Worm (Caenorhabditis elegans) whole organism, L2 larva: ENCODE data around the gene R08C7.12.

Source experiments
- C34F6.9 ChIP-seq: fragments of 150-350 bp; optimal IDR thresholded peaks from 2 replicates; lab custom pipeline; 2014; ENCODE audit warnings: missing biosample characterization, missing genetic modification characterization
- F13H6.1 ChIP-seq: sonication (generic microtip); optimal IDR thresholded peaks from 2 replicates; lab custom pipeline; 2016; ENCODE audit warnings: missing genetic modification characterization, missing compliant biosample characterization
- R02D3.7 ChIP-seq: fragments of 150-350 bp; optimal IDR thresholded peaks from 2 replicates; lab custom pipeline; 2014; ENCODE audit warnings: missing biosample characterization, missing genetic modification characterization
- ZK546.5 ChIP-seq: sonication (generic microtip); optimal IDR thresholded peaks from 2 replicates; lab custom pipeline; 2017; ENCODE audit warnings: missing biosample characterization, missing genetic modification characterization
- ama-1 ChIP-seq: fragments of 150-350 bp; optimal IDR thresholded peaks from 2 replicates; lab custom pipeline; 2018; ENCODE audit warnings: inconsistent platforms
- blmp-1 ChIP-seq: sonication (generic microtip); optimal IDR thresholded peaks from 2 replicates; lab custom pipeline; 2017; ENCODE audit warnings: missing genetic modification characterization, mild to moderate bottlenecking, missing compliant biosample characterization, antibody characterized with exemption, moderate library complexity; ENCODE audit not compliant: insufficient read depth
- ceh-16 ChIP-seq: fragments of 150-350 bp; optimal IDR thresholded peaks from 2 replicates; lab custom pipeline; 2014; ENCODE audit warnings: missing biosample characterization, missing genetic modification characterization
- ceh-82 ChIP-seq: fragments of 150-350 bp; optimal IDR thresholded peaks from 2 replicates; lab custom pipeline; 2014; ENCODE audit warnings: missing biosample characterization, missing genetic modification characterization
- dmd-4 ChIP-seq: sonication (generic microtip); optimal IDR thresholded peaks from 2 replicates; lab custom pipeline; 2017; ENCODE audit warnings: missing biosample characterization, missing genetic modification characterization
- egl-27 ChIP-seq: sonication (generic microtip); optimal IDR thresholded peaks from 3 replicates; lab custom pipeline; 2017; ENCODE audit warnings: missing biosample characterization, missing genetic modification reagents, missing genetic modification characterization
- elt-1 ChIP-seq: fragments of 150-350 bp; optimal IDR thresholded peaks from 2 replicates; lab custom pipeline; 2014; ENCODE audit warnings: missing biosample characterization, missing genetic modification characterization
- elt-3 ChIP-seq: sonication (generic microtip); optimal IDR thresholded peaks from 2 replicates; lab custom pipeline; 2017; ENCODE audit warnings: missing biosample characterization, missing genetic modification characterization
- fos-1 ChIP-seq: fragments of 150-350 bp; optimal IDR thresholded peaks from 2 replicates; lab custom pipeline; 2014; ENCODE audit warnings: missing biosample characterization, missing genetic modification characterization
- gmeb-1 ChIP-seq: fragments of 150-350 bp; optimal IDR thresholded peaks from 2 replicates; lab custom pipeline; 2014; ENCODE audit warnings: missing biosample characterization, missing genetic modification characterization
- lin-11 ChIP-seq: fragments of 150-350 bp; sonication (generic microtip); optimal IDR thresholded peaks from 2 replicates; lab custom pipeline; 2014; ENCODE audit warnings: missing biosample characterization, missing genetic modification characterization, inconsistent platforms, mixed read lengths
- lin-13 ChIP-seq: fragments of 150-350 bp; optimal IDR thresholded peaks from 2 replicates; lab custom pipeline; 2014; ENCODE audit warnings: missing biosample characterization, missing genetic modification reagents, missing genetic modification characterization
- lin-39 ChIP-seq: fragments of 150-350 bp; optimal IDR thresholded peaks from 2 replicates; lab custom pipeline; 2014; ENCODE audit warnings: missing biosample characterization, missing genetic modification reagents, missing genetic modification characterization
- lsy-2 ChIP-seq, 2 experiments: fragments of 150-350 bp in 1 of 2; sonication (generic microtip) in 1 of 2; optimal IDR thresholded peaks; 2 replicates each; lab custom pipeline; 2014 to 2017; ENCODE audit warnings: missing biosample characterization in 2 of 2, missing genetic modification characterization in 2 of 2
- mab-5 ChIP-seq: fragments of 150-350 bp; optimal IDR thresholded peaks from 2 replicates; lab custom pipeline; 2014; ENCODE audit warnings: missing biosample characterization, missing genetic modification characterization
- mbf-1 ChIP-seq: sonication (generic microtip); optimal IDR thresholded peaks from 2 replicates; lab custom pipeline; 2017; ENCODE audit warnings: missing biosample characterization, missing genetic modification characterization
- mdl-1 ChIP-seq, 2 experiments: fragments of 150-350 bp in 1 of 2; sonication (generic microtip) in 1 of 2; optimal IDR thresholded peaks; 2 replicates each; lab custom pipeline; 2017; ENCODE audit warnings: missing biosample characterization in 2 of 2, missing genetic modification characterization in 2 of 2
- nhr-10 ChIP-seq: sonication (generic microtip); optimal IDR thresholded peaks from 2 replicates; lab custom pipeline; 2017; ENCODE audit warnings: missing biosample characterization, missing genetic modification characterization
- nhr-11 ChIP-seq: fragments of 150-350 bp; optimal IDR thresholded peaks from 2 replicates; lab custom pipeline; 2014; ENCODE audit warnings: missing biosample characterization, missing genetic modification characterization
- nhr-12 ChIP-seq: fragments of 150-350 bp; optimal IDR thresholded peaks from 2 replicates; lab custom pipeline; 2014; ENCODE audit warnings: missing biosample characterization, missing genetic modification characterization
- nhr-129 ChIP-seq: fragments of 150-350 bp; optimal IDR thresholded peaks from 2 replicates; lab custom pipeline; 2014; ENCODE audit warnings: missing biosample characterization, missing genetic modification characterization
- nhr-21 ChIP-seq: fragments of 150-350 bp; optimal IDR thresholded peaks from 2 replicates; lab custom pipeline; 2014; ENCODE audit warnings: missing biosample characterization, missing genetic modification characterization
- nhr-23 ChIP-seq: fragments of 150-350 bp; optimal IDR thresholded peaks from 2 replicates; lab custom pipeline; 2014; ENCODE audit warnings: missing biosample characterization, missing genetic modification reagents, missing genetic modification characterization
- nhr-25 ChIP-seq: fragments of 150-350 bp; sonication (generic microtip); optimal IDR thresholded peaks from 3 replicates; lab custom pipeline; 2014; ENCODE audit warnings: missing biosample characterization, missing genetic modification characterization
- nhr-6 ChIP-seq: fragments of 150-350 bp; optimal IDR thresholded peaks from 2 replicates; lab custom pipeline; 2014; ENCODE audit warnings: missing biosample characterization, missing genetic modification characterization
- nhr-77 ChIP-seq: fragments of 150-350 bp; optimal IDR thresholded peaks from 2 replicates; lab custom pipeline; 2014; ENCODE audit warnings: missing biosample characterization, missing genetic modification characterization
- sem-4 ChIP-seq: fragments of 150-350 bp; optimal IDR thresholded peaks from 2 replicates; lab custom pipeline; 2014; ENCODE audit warnings: missing biosample characterization, missing genetic modification reagents, missing genetic modification characterization
- skn-1 ChIP-seq: sonication (generic microtip); optimal IDR thresholded peaks from 2 replicates; lab custom pipeline; 2017; ENCODE audit warnings: missing biosample characterization, missing genetic modification characterization
- sma-3 ChIP-seq: sonication (generic microtip); optimal IDR thresholded peaks from 2 replicates; lab custom pipeline; 2016; ENCODE audit warnings: missing genetic modification reagents, missing genetic modification characterization, missing compliant biosample characterization
- unc-39 ChIP-seq: fragments of 150-350 bp; optimal IDR thresholded peaks from 2 replicates; lab custom pipeline; 2014; ENCODE audit warnings: missing biosample characterization, missing genetic modification characterization
- unc-55 ChIP-seq: fragments of 150-350 bp; sonication (generic microtip); optimal IDR thresholded peaks from 3 replicates; lab custom pipeline; 2014; ENCODE audit warnings: missing biosample characterization, missing genetic modification reagents, missing genetic modification characterization
- ztf-1 ChIP-seq: fragments of 200-800 bp; sonication (Bioruptor generic); conservative IDR thresholded peaks from 2 replicates; pipeline ENCODE4 v1.3.6; 2022; ENCODE audit warnings: missing genetic modification characterization, missing compliant biosample characterization
- ztf-11 ChIP-seq: sonication (generic microtip); optimal IDR thresholded peaks from 2 replicates; lab custom pipeline; 2017; ENCODE audit warnings: missing biosample characterization, missing genetic modification characterization
- ztf-4 ChIP-seq: fragments of 150-350 bp; optimal IDR thresholded peaks from 2 replicates; lab custom pipeline; 2014; ENCODE audit warnings: missing biosample characterization, missing genetic modification characterization

R08C7.12 gene

ce11 chrIV:4422029-4422428, 27.5 kb upstream of the R08C7.12 start, which contains the start of gene clec-175:
Gene clec-175 (plus strand): TSS chrIV:4422329.
- TF ChIP-seq nhr-23 (tag; lab: Kevin White, UChicago) (no peak), mbf-1 (tag; lab: Kevin White, UChicago) (no peak), nhr-21 (no peak), sem-4 (tag; lab: Kevin White, UChicago) (no peak), nhr-6 (no peak), nhr-11 (tag; lab: Kevin White, UChicago) (no peak), ceh-82 (no peak), elt-1 (no peak), fos-1 (tag; lab: Kevin White, UChicago) (no peak), ztf-1 (GFP tag; lab: Robert Waterston, UW) (no peak), lsy-2 (tag; optimal IDR thresholded peaks at IDR 0.05; lab: Kevin White, UChicago) (no peak)
- TF ChIP-seq, all 48 proteins: peak for 0

- TF ChIP-seq sem-4 (tag; lab: Kevin White, UChicago) (no peak), C34F6.9 (tag; lab: Kevin White, UChicago) (no peak), nhr-25 (tag; lab: Kevin White, UChicago) (no peak), mdl-1 (tag; optimal IDR thresholded peaks at IDR 0.05; lab: Kevin White, UChicago) (no peak), unc-39 (tag; lab: Kevin White, UChicago) (no peak), egl-27 (tag; lab: Kevin White, UChicago) (no peak), R02D3.7 (tag; lab: Kevin White, UChicago) (no peak), nhr-129 (tag; lab: Kevin White, UChicago) (no peak), ama-1 (lab: Kevin White, UChicago) (no peak), ztf-11 (tag; lab: Kevin White, UChicago) (no peak), dmd-4 (tag; lab: Kevin White, UChicago) (no peak)
- TF ChIP-seq, all 48 proteins: peak for 0
These were observed 26.5 kb upstream of the R08C7.12 start for ce11 chrIV:4423026-4423425.

ce11 chrIV:4423885-4424284, 25.7 kb upstream of the R08C7.12 start:
- TF ChIP-seq elt-1 (no peak), blmp-1 (tag; lab: Kevin White, UChicago) (no peak), ZK546.5 (tag; lab: Kevin White, UChicago) (no peak), mab-5 (tag; lab: Kevin White, UChicago) (no peak), skn-1 (no peak), sem-4 (tag; lab: Kevin White, UChicago) (no peak), mdl-1 (tag; optimal IDR thresholded peaks at IDR 0.05; lab: Kevin White, UChicago) (no peak), gmeb-1 (tag; lab: Kevin White, UChicago) (no peak), nhr-6 (no peak), nhr-23 (tag; lab: Kevin White, UChicago) (no peak), mbf-1 (tag; lab: Kevin White, UChicago) (no peak), unc-39 (tag; lab: Kevin White, UChicago) (no peak)

ce11 chrIV:4429901-4430300, 19.6 kb upstream of the R08C7.12 start, which contains the start of the genes str-185 and R08C7.5:
Gene str-185 (minus strand): TSS chrIV:4430001.
Gene R08C7.5 (plus strand): TSS chrIV:4430229.
- no peak for TF ChIP-seq mab-5 (tag; lab: Kevin White, UChicago)
- no peak for TF ChIP-seq sem-4 (tag; lab: Kevin White, UChicago)
- TF ChIP-seq ceh-16 (tag; lab: Kevin White, UChicago), result no peak
- no peak for TF ChIP-seq nhr-12 (tag; lab: Kevin White, UChicago)
- no peak for TF ChIP-seq nhr-129 (tag; lab: Kevin White, UChicago)
- no peak for TF ChIP-seq nhr-77 (tag; lab: Kevin White, UChicago)
- TF ChIP-seq ztf-4 (tag; lab: Kevin White, UChicago), result no peak
- no peak for TF ChIP-seq lin-39
- no peak for TF ChIP-seq egl-27 (tag; lab: Kevin White, UChicago)
- no peak for TF ChIP-seq skn-1
- no peak for TF ChIP-seq gmeb-1 (tag; lab: Kevin White, UChicago)
- no peak for TF ChIP-seq nhr-10 (tag; lab: Kevin White, UChicago)
- no peak for TF ChIP-seq elt-1
- TF ChIP-seq sma-3 (GFP tag; lab: Kevin White, UChicago), result no peak

ce11 chrIV:4434441-4435084, 15.0 kb upstream of the R08C7.12 start, which contains the start of the genes R08C7.8 and R08C7.4:
Gene R08C7.8 (minus strand): TSS chrIV:4434541.
Gene R08C7.4 (plus strand): TSS chrIV:4435034.
- TF ChIP-seq unc-55 (no peak), ama-1 (lab: Kevin White, UChicago) (no peak), elt-3 (tag; lab: Kevin White, UChicago) (no peak), lin-13 (no peak), F13H6.1 (tag; lab: Kevin White, UChicago) (no peak), lin-11 (no peak), lsy-2 (tag; optimal IDR thresholded peaks at IDR 0.05; lab: Kevin White, UChicago) (no peak), nhr-25 (tag; lab: Kevin White, UChicago) (no peak), skn-1 (no peak), ceh-82 (no peak), nhr-12 (tag; lab: Kevin White, UChicago) (no peak)
